Worm (Caenorhabditis elegans) whole organism, L1 larva: ENCODE results near the gene mrpl-1.

Experiments used
- aly-2 ChIP-seq: fragments of 150-350 bp; optimal IDR thresholded peaks from 2 replicates; lab custom pipeline; 2014; ENCODE audit warnings: missing biosample characterization, missing genetic modification characterization
- ama-1 ChIP-seq: fragments of 150-350 bp; optimal IDR thresholded peaks from 2 replicates; lab custom pipeline; 2014
- blmp-1 ChIP-seq: fragments of 150-350 bp; optimal IDR thresholded peaks from 2 replicates; lab custom pipeline; 2014; ENCODE audit warnings: missing biosample characterization, missing genetic modification characterization
- ceh-82 ChIP-seq, 3 experiments: fragments of 150-350 bp in 1 of 3; sonication (generic microtip) in 2 of 3; optimal IDR thresholded peaks; 2 replicates each; lab custom pipeline; 2014 to 2017; ENCODE audit warnings: missing biosample characterization in 3 of 3, missing genetic modification characterization in 3 of 3
- dsc-1 ChIP-seq: sonication (generic microtip); optimal IDR thresholded peaks from 2 replicates; lab custom pipeline; 2016; ENCODE audit warnings: mild to moderate bottlenecking, missing genetic modification characterization, missing compliant biosample characterization
- efl-3 ChIP-seq: fragments of 200-800 bp; sonication (Bioruptor generic); optimal IDR thresholded peaks from 2 replicates; lab custom pipeline; 2018; ENCODE audit warnings: mild to moderate bottlenecking, missing genetic modification characterization, missing compliant biosample characterization
- fkh-4 ChIP-seq: sonication (generic microtip); optimal IDR thresholded peaks from 2 replicates; lab custom pipeline; 2016; ENCODE audit warnings: missing compliant biosample characterization, missing genetic modification characterization, borderline replicate concordance
- fkh-8 ChIP-seq: sonication (generic microtip); optimal IDR thresholded peaks from 2 replicates; lab custom pipeline; 2016; ENCODE audit warnings: mild to moderate bottlenecking, missing genetic modification characterization, missing compliant biosample characterization
- fos-1 ChIP-seq: fragments of 150-350 bp; optimal IDR thresholded peaks from 2 replicates; lab custom pipeline; 2014; ENCODE audit warnings: missing biosample characterization, missing genetic modification characterization
- jun-1 ChIP-seq: fragments of 150-350 bp; optimal IDR thresholded peaks from 2 replicates; lab custom pipeline; 2014; ENCODE audit warnings: missing biosample characterization, missing genetic modification reagents, missing genetic modification characterization
- lin-14 ChIP-seq: fragments of 200-800 bp; sonication (Bioruptor generic); optimal IDR thresholded peaks from 2 replicates; lab custom pipeline; 2018; ENCODE audit warnings: mild to moderate bottlenecking, missing genetic modification characterization, moderate library complexity, missing compliant biosample characterization
- lsy-2 ChIP-seq, 2 experiments: fragments of 150-350 bp; optimal IDR thresholded peaks; 2 replicates each; lab custom pipeline; 2014; ENCODE audit warnings: missing biosample characterization in 2 of 2, missing genetic modification characterization in 2 of 2
- mab-9 ChIP-seq: fragments of 200-800 bp; sonication (Bioruptor generic); IDR thresholded peaks from 2 replicates; pipeline ENCODE4 v1.3.6; 2022; ENCODE audit warnings: missing genetic modification reagents, missing genetic modification characterization, missing compliant biosample characterization
- mdl-1 ChIP-seq, 2 experiments: fragments of 150-350 bp; optimal IDR thresholded peaks; 2 replicates each; lab custom pipeline; 2014 to 2017; ENCODE audit warnings: missing biosample characterization in 2 of 2, missing genetic modification characterization in 2 of 2, inconsistent platforms in 1 of 2
- nhr-19 ChIP-seq: fragments of 200-800 bp; sonication (Bioruptor generic); conservative IDR thresholded peaks from 2 replicates; pipeline ENCODE4 v1.3.6; 2022; ENCODE audit warnings: missing genetic modification characterization, missing compliant biosample characterization
- nhr-71 ChIP-seq: sonication (generic microtip); optimal IDR thresholded peaks from 2 replicates; lab custom pipeline; 2016; ENCODE audit warnings: mild to moderate bottlenecking, missing genetic modification characterization, moderate library complexity, missing compliant biosample characterization
- rnt-1 ChIP-seq: sonication (generic microtip); optimal IDR thresholded peaks from 2 replicates; lab custom pipeline; 2016; ENCODE audit warnings: mild to moderate bottlenecking, missing genetic modification characterization, moderate library complexity, missing compliant biosample characterization
- snu-23 ChIP-seq: sonication (generic microtip); optimal IDR thresholded peaks from 2 replicates; lab custom pipeline; 2016; ENCODE audit warnings: missing genetic modification characterization, missing compliant biosample characterization
- sup-37 ChIP-seq: fragments of 200-800 bp; sonication (Bioruptor generic); optimal IDR thresholded peaks from 2 replicates; lab custom pipeline; 2018; ENCODE audit warnings: mild to moderate bottlenecking, missing genetic modification characterization, missing compliant biosample characterization
- swsn-7 ChIP-seq: sonication (generic microtip); optimal IDR thresholded peaks from 2 replicates; lab custom pipeline; 2016; ENCODE audit warnings: missing genetic modification characterization, missing compliant biosample characterization
- tbx-2 ChIP-seq: sonication (generic microtip); optimal IDR thresholded peaks from 2 replicates; lab custom pipeline; 2016; ENCODE audit warnings: missing genetic modification characterization, missing compliant biosample characterization
- unc-130 ChIP-seq: fragments of 150-350 bp; optimal IDR thresholded peaks from 2 replicates; lab custom pipeline; 2017; ENCODE audit warnings: missing biosample characterization, missing genetic modification characterization, inconsistent platforms
- vab-15 ChIP-seq: sonication (generic microtip); optimal IDR thresholded peaks from 2 replicates; lab custom pipeline; 2017; ENCODE audit warnings: missing genotype, mild to moderate bottlenecking, missing genetic modification characterization, missing compliant biosample characterization

Gene mrpl-1

DNA sequence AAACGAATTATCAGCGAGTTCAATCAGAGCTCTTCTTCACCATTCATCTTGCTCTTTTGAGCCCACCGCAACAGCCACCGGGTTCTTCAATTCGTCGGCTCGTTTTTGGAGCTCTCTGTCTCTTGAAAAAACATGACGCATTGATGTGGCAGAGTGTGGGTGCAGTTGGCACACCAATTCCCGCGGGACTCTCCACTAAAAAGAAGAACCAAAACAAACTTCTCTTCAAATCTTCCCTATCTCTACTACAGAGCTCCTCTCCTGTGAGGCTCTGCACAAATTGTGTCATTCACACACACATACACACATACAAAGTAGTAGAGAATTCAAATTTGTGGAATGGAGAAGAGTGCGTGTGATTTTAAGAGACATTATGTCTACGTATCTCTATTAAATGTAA is 46.5 kb downstream of the mrpl-1 start:
- TF ChIP-seq tbx-2 (tag; lab: Kevin White, UChicago) (peak; percentile 3), ama-1 (lab: Kevin White, UChicago) (no peak), rnt-1 (tag; lab: Kevin White, UChicago) (peak; percentile 19), sup-37 (GFP tag; lab: Kevin White, UChicago) (no peak), vab-15 (tag; lab: Kevin White, UChicago) (no peak), fkh-8 (no peak), ceh-82 (tag; optimal IDR thresholded peaks at IDR 0.05; lab: Kevin White, UChicago) (peak in 1 of 3 experiments; percentile 19), nhr-71 (tag; lab: Kevin White, UChicago) (no peak), swsn-7 (tag; lab: Kevin White, UChicago) (peak; percentile 24), mab-9 (peak; percentile 6; the same call in 1 of the 2 replicates), lin-14 (peak; percentile 79)

DNA sequence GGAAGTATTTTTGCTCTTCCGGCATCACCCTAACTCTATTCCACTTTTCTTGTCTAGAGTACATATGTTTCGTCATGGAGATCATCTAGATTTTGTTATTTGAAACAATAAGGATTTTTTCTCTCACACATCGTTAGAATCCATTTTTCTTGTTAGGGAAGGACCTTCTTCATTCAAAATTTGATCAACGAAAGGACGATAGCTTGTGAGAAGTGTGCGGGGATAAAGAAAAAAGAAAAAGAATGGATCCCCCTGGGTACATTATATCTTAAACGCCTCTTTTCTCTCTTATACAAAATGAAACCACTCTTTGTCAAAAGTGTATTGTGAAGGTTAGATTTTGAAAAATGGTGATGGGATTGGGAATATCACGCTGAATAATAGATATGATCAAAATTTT is 47.9 kb downstream of the mrpl-1 start:
- no peak for TF ChIP-seq jun-1
- TF ChIP-seq lin-14, result peak; percentile 45

DNA sequence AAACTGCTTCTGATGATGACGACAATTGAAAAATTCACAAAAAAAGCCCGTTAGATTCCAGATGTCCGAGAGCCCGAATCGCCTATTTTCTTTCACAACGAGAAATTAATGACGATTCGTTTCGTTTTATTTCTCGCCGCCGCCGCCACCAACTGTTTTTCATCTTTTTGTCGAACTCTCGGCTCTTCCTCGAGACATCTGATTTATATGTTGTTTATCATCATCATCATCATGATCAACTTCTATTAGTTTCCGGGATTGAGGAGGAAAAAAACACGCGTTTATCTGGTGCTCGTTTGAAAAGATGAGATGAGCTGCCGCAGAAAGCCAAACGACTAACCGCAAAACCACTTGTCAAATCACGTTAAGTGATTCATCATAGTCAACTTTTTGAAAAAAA is 50.0 kb downstream of the mrpl-1 start:
- TF ChIP-seq fos-1 (no peak), dsc-1 (tag; lab: Kevin White, UChicago) (peak; percentile 91), aly-2 (no peak), rnt-1 (tag; lab: Kevin White, UChicago) (peak; percentile 80), unc-130 (tag; lab: Kevin White, UChicago) (peak; percentile 22), lsy-2 (tag; optimal IDR thresholded peaks at IDR 0.05; lab: Kevin White, UChicago) (peak in 1 of 2 experiments; percentile 13), efl-3 (GFP tag; lab: Kevin White, UChicago) (no peak), fkh-4 (tag; lab: Kevin White, UChicago) (peak; percentile 46), lin-14 (peak; percentile 65), nhr-19 (GFP tag; lab: Robert Waterston, UW) (peak; percentile 21; the same call in 1 of the 2 replicates), nhr-71 (tag; lab: Kevin White, UChicago) (peak; percentile 56), snu-23 (GFP tag; lab: Kevin White, UChicago) (peak; percentile 11)

DNA sequence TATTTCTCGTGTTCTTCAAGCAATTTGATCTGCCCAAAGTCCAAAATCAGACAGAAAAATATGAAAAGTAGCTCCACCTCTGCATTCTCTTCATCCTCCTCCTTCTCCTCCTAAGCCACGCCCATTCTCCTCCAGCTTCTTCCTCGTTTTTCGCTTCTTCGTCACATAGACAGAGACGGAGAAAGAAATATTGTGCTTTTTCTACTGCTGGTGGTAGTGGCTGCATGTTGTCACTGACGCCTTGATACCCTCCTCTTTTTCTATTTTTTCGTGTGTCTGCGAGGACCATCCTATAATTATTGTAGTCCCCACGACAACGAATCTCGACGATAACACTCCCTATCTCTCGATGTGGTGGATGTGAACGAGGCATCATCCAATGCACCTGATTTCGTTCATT is 50.9 kb downstream of the mrpl-1 start, which contains the start of gene C08G9.1:
Gene C08G9.1 (plus strand): TSS at position 175 of the 400 bp plus-strand sequence.
- TF ChIP-seq rnt-1 (tag; lab: Kevin White, UChicago), result peak; percentile 43
- TF ChIP-seq ceh-82 (tag; optimal IDR thresholded peaks at IDR 0.05; lab: Kevin White, UChicago), result peak in 1 of 3 experiments; percentile 17
- TF ChIP-seq aly-2, result no peak
- no peak for TF ChIP-seq blmp-1 (tag; lab: Kevin White, UChicago)
- no peak for TF ChIP-seq mdl-1 (tag; optimal IDR thresholded peaks at IDR 0.05; lab: Kevin White, UChicago)
